Worm (Caenorhabditis elegans): Measurements from ENCODE around the gene sam-4.

The sam-4 gene

DNA sequence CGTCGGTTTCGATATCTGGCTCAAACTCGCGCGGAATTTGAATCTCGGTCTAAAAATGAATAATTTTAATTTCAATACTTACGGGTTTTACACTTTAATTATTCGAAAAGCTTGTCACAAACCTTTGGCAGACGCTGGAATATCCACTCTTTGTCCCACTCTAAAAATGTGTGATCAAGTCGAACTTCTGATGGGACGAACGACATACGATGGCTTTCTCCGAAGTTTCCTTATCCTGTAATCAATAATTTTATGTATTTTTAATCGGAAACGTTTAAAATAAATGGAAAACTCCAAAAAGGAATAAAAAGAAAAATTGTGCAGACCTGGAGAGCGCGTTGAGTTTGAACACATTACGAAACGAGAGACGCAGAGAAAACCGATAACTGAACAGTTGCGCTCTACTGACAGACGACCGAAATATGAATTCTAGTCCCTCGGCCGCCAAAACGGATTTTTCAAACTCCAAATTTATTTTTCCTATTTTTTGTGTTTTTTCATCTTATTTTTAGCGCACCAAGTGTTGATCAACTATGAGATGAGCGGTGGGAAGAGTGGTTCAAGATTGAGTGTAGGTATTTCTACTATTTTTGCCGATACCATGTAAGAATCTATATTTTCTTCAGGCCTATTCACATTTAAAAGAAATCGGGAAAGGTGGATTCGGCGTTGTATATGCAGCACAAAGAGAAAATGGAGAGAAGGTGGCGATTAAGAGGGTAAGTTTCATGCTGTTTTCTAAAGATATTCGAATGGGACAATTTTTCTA is at the start of gene sam-4, which contains the start of the genes F59E12.17 and zyg-1:
TSS of gene sam-4 (minus strand) at position 51 of the 769 bp plus-strand sequence.
TSS of gene F59E12.17 (minus strand) at position 235 of the 769 bp plus-strand sequence.
TSS of gene zyg-1 (plus strand) at position 513 of the 769 bp plus-strand sequence.
- peak; percentile 59; the same call in 1 of the 2 replicates for TF ChIP-seq pes-1 (GFP tag; IDR thresholded peaks at IDR 0.05)
- TF ChIP-seq F13C5.2 (tag; optimal IDR thresholded peaks at IDR 0.05), result peak; percentile 16
- no peak for TF ChIP-seq aly-1 (tag; optimal IDR thresholded peaks at IDR 0.05)
- TF ChIP-seq scrt-1 (GFP tag; IDR thresholded peaks at IDR 0.05), result no peak
- TF ChIP-seq ets-7 (tag; optimal IDR thresholded peaks at IDR 0.05), result no peak
- TF ChIP-seq hnd-1 (tag; optimal IDR thresholded peaks at IDR 0.05), result no peak
- TF ChIP-seq tbx-37 (GFP tag; conservative IDR thresholded peaks at IDR 0.05), result peak; percentile 59

- TF ChIP-seq scrt-1 (GFP tag; IDR thresholded peaks at IDR 0.05) (no peak), hmg-4 (GFP tag; optimal IDR thresholded peaks at IDR 0.05) (no peak), hnd-1 (tag; optimal IDR thresholded peaks at IDR 0.05) (no peak), ama-1 (optimal IDR thresholded peaks at IDR 0.05) (no peak), tbx-37 (GFP tag; conservative IDR thresholded peaks at IDR 0.05) (no peak), tbx-11 (GFP tag; IDR thresholded peaks at IDR 0.05) (no peak), sea-1 (GFP tag; conservative IDR thresholded peaks at IDR 0.05) (no peak), pes-1 (GFP tag; IDR thresholded peaks at IDR 0.05) (no peak), flt-1 (GFP tag; IDR thresholded peaks at IDR 0.05) (no peak), aly-1 (tag; optimal IDR thresholded peaks at IDR 0.05) (no peak), ceh-13 (GFP tag; optimal IDR thresholded peaks at IDR 0.05) (no peak), B0310.2 (tag; optimal IDR thresholded peaks at IDR 0.05) (no peak), tra-4 (tag; optimal IDR thresholded peaks at IDR 0.05) (no peak), ets-7 (tag; optimal IDR thresholded peaks at IDR 0.05) (no peak), ceh-36 (tag; optimal IDR thresholded peaks at IDR 0.05) (no peak), hmbx-1 (tag; optimal IDR thresholded peaks at IDR 0.05) (no peak)
Observed at ce11 chrII:5698869-5699268, 49.8 kb upstream of the sam-4 start, which contains the start of the genes C25H3.10 and C25H3.1. Gene C25H3.10, minus strand, starts transcription at chrII:5698969. Gene C25H3.1, plus strand, starts transcription at chrII:5699071.

- TF ChIP-seq flt-1 (GFP tag; IDR thresholded peaks at IDR 0.05) (no peak), scrt-1 (GFP tag; IDR thresholded peaks at IDR 0.05) (no peak), hmg-4 (GFP tag; optimal IDR thresholded peaks at IDR 0.05) (no peak), tbx-37 (GFP tag; conservative IDR thresholded peaks at IDR 0.05) (no peak), ama-1 (optimal IDR thresholded peaks at IDR 0.05) (no peak), F13C5.2 (tag; optimal IDR thresholded peaks at IDR 0.05) (no peak), pes-1 (GFP tag; IDR thresholded peaks at IDR 0.05) (no peak), ets-7 (tag; optimal IDR thresholded peaks at IDR 0.05) (no peak), ceh-36 (tag; optimal IDR thresholded peaks at IDR 0.05) (no peak), B0310.2 (tag; optimal IDR thresholded peaks at IDR 0.05) (no peak), ceh-13 (GFP tag; optimal IDR thresholded peaks at IDR 0.05) (no peak), sea-1 (GFP tag; conservative IDR thresholded peaks at IDR 0.05) (no peak), tra-4 (tag; optimal IDR thresholded peaks at IDR 0.05) (no peak)
Observed at ce11 chrII:5698254-5698653, 49.2 kb upstream of the sam-4 start.

DNA sequence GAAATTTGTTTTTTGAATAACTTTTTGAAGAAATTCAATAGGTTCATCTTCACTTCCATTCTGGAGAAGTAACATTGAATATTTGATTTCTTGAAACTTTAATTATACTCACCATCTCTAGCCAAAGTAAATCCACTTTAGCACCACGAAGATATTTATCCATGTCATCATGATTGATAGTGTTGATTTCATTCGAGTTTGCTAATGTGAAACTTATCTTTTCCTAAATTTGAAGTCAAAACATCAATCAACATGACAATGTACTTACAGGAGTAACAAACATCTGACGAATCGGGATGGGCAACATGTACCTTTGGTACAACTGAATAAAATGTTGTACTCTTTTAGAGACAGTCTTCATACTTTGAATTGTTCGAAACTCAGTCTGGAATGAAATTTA is 48.3 kb upstream of the sam-4 start:
- TF ChIP-seq ama-1 (optimal IDR thresholded peaks at IDR 0.05), result no peak
- TF ChIP-seq ceh-36 (tag; optimal IDR thresholded peaks at IDR 0.05), result no peak
- TF ChIP-seq flt-1 (GFP tag; IDR thresholded peaks at IDR 0.05), result no peak
- no peak for TF ChIP-seq scrt-1 (GFP tag; IDR thresholded peaks at IDR 0.05)
- no peak for TF ChIP-seq tbx-11 (GFP tag; IDR thresholded peaks at IDR 0.05)
- TF ChIP-seq sea-1 (GFP tag; conservative IDR thresholded peaks at IDR 0.05), result no peak
- TF ChIP-seq hmg-4 (GFP tag; optimal IDR thresholded peaks at IDR 0.05), result no peak
- TF ChIP-seq hnd-1 (tag; optimal IDR thresholded peaks at IDR 0.05), result no peak

DNA sequence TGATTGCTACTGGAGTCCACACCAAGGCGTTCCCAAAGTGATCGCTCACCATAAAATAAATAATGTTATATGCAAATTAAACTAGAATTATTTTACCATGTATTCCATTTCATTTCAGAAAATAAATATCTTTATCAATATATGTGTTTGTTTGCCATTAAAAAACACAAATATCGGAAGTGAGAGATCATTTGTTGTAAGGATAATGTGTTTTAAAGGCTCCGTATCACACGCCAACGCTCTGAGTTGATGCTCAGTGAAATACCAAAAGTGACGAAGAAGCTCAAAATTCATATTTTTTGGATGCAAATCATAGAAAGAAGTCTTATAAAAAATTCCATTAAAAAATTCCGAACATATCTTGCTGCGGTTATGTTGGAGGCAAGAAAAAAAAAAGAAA is 47.1 kb upstream of the sam-4 start:
- TF ChIP-seq tbx-37 (GFP tag; conservative IDR thresholded peaks at IDR 0.05) (no peak), hmbx-1 (tag; optimal IDR thresholded peaks at IDR 0.05) (no peak), ets-7 (tag; optimal IDR thresholded peaks at IDR 0.05) (no peak), hmg-4 (GFP tag; optimal IDR thresholded peaks at IDR 0.05) (no peak), ceh-36 (tag; optimal IDR thresholded peaks at IDR 0.05) (no peak), hnd-1 (tag; optimal IDR thresholded peaks at IDR 0.05) (no peak), scrt-1 (GFP tag; IDR thresholded peaks at IDR 0.05) (no peak), tra-4 (tag; optimal IDR thresholded peaks at IDR 0.05) (no peak), B0310.2 (tag; optimal IDR thresholded peaks at IDR 0.05) (no peak), tbx-11 (GFP tag; IDR thresholded peaks at IDR 0.05) (no peak), F13C5.2 (tag; optimal IDR thresholded peaks at IDR 0.05) (no peak), pes-1 (GFP tag; IDR thresholded peaks at IDR 0.05) (no peak)

DNA sequence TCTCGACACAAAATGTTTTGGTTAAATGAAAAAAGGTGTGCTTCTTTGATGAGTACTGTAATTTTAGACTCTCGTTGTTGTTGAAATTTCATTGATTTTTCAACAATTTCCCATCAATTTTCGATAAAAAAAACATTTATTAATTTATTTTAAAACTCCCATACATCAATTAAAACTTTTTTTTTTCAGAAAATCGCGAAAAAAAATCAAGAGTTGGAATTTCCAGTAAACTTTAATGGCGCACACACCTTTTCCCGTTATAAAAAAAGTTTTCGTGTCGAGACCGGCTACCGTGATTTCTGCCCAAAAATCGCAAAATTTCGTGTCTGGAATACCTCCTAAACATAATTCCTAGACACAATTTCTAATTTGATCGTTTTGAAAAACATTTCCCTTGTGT is 45.7 kb upstream of the sam-4 start, which contains the start of gene C25H3.14:
TSS of gene C25H3.14 (plus strand) at position 301 of the 400 bp plus-strand sequence.
- TF ChIP-seq hmbx-1 (tag; optimal IDR thresholded peaks at IDR 0.05) (no peak), sea-1 (GFP tag; conservative IDR thresholded peaks at IDR 0.05) (no peak), hmg-4 (GFP tag; optimal IDR thresholded peaks at IDR 0.05) (no peak), flt-1 (GFP tag; IDR thresholded peaks at IDR 0.05) (no peak), B0310.2 (tag; optimal IDR thresholded peaks at IDR 0.05) (no peak), tbx-37 (GFP tag; conservative IDR thresholded peaks at IDR 0.05) (no peak), scrt-1 (GFP tag; IDR thresholded peaks at IDR 0.05) (no peak), tra-4 (tag; optimal IDR thresholded peaks at IDR 0.05) (no peak), ceh-13 (GFP tag; optimal IDR thresholded peaks at IDR 0.05) (no peak), tbx-11 (GFP tag; IDR thresholded peaks at IDR 0.05) (no peak), pes-1 (GFP tag; IDR thresholded peaks at IDR 0.05) (no peak), hnd-1 (tag; optimal IDR thresholded peaks at IDR 0.05) (no peak), ama-1 (optimal IDR thresholded peaks at IDR 0.05) (no peak), ceh-36 (tag; optimal IDR thresholded peaks at IDR 0.05) (no peak), ets-7 (tag; optimal IDR thresholded peaks at IDR 0.05) (no peak)

- TF ChIP-seq tbx-37 (GFP tag; conservative IDR thresholded peaks at IDR 0.05), result no peak
Observed at ce11 chrII:5693893-5694292, 44.8 kb upstream of the sam-4 start, which contains the start of gene C25H3.3. Gene C25H3.3, plus strand, starts transcription at chrII:5694193.

Data from whole organism, early embryonic.